Worm (Caenorhabditis elegans): Measurements from ENCODE around the gene Y39G8B.10.

The Y39G8B.10 gene

DNA sequence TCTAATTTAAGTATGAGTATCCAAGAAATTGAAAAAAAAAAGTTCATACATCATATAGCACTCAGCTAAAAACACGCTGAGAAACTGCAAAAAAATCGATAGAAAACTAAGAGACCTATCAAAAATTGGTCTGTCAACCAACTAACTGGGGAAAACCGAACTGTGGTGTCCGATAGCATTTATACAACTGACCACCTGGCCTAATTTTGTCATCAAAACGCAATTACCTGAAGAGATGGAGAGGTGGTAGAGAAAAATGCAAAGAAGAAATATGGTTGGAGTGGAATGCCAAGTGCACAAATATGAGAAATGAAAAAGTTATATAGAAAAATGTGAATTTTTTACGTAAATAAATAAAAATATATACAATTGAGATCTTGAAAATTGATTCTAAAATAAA lies 9.4 kb downstream of the Y39G8B.10 start, which contains the start of gene Y39G8B.1:
Y39G8B.1 (minus strand) TSS at position 299 of the 400 bp plus-strand sequence.
- TF ChIP-seq him-1 (tag; optimal IDR thresholded peaks at IDR 0.05): no peak
- peak; percentile 27 for TF ChIP-seq W03F9.2 (tag; optimal IDR thresholded peaks at IDR 0.05)

DNA sequence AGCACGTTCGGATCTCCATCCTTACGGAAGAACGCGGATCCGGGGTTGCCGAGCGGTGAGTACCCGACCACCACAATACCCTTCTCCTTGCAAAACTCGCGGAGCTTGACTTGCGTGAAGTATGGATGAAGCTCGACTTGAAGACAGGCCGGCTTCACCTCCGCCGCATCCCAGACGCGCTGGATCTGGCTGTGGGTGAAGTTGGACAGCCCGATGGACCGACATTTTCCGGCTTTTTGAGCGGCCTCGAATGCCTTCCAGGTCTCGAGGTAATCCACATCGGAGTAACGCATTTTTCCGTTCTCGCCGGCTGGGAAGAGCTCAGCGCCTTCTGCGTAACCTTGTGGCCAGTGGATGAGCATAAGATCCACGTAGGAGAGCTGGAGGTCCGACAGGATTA lies 10.7 kb downstream of the Y39G8B.10 start:
- TF ChIP-seq W03F9.2 (tag; optimal IDR thresholded peaks at IDR 0.05): no peak
- TF ChIP-seq him-1 (tag; optimal IDR thresholded peaks at IDR 0.05): no peak
- no peak for TF ChIP-seq dao-5 (tag; optimal IDR thresholded peaks at IDR 0.05)

DNA sequence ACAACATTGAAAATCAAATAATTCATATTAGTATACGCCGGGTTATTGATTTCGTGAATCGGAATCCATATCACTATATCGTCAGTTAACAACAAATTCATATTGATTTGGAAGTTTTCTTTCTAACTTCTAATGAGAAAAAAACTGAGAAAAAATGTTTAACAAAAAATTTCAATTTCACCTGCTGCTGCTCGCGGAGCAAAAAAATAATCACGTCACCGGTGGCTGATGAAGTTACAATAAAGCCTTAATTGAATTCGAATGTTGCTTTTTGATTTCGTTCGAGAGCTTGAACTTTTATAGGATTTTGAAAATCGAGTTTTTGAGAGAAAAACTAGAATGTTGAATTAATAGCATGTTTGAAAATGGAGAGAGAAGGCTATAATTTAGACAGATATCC lies 13.9 kb downstream of the Y39G8B.10 start, which contains the start of gene sre-43:
sre-43 (minus strand) TSS at position 101 of the 400 bp plus-strand sequence.
- TF ChIP-seq W03F9.2 (tag; optimal IDR thresholded peaks at IDR 0.05): no peak
- no peak for TF ChIP-seq him-1 (tag; optimal IDR thresholded peaks at IDR 0.05)
- TF ChIP-seq dao-5 (tag; optimal IDR thresholded peaks at IDR 0.05): no peak

DNA sequence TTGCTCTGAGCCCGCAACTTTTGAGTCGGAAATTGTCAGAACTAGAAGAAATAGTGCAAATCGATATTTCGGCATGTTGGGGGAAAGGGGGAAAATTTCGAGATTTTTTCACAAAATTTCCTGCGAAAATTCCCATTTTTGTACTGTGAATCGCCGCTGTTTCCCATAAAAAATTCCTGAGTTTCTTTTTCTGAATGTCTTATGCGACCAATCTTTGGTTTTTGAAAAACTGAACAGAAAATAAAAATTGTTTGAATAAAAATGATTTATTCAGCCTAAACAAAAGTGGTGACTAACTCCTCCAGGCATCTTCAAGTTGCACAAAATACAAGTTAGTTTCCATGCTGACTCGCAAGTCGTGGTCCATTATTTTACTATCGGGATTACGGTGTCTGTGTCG lies 16.7 kb downstream of the Y39G8B.10 start, which contains the start of gene W07G1.7:
W07G1.7 (minus strand) TSS at position 101 of the 400 bp plus-strand sequence.
- TF ChIP-seq him-1 (tag; optimal IDR thresholded peaks at IDR 0.05) (no peak), dao-5 (tag; optimal IDR thresholded peaks at IDR 0.05) (no peak), W03F9.2 (tag; optimal IDR thresholded peaks at IDR 0.05) (no peak)

DNA sequence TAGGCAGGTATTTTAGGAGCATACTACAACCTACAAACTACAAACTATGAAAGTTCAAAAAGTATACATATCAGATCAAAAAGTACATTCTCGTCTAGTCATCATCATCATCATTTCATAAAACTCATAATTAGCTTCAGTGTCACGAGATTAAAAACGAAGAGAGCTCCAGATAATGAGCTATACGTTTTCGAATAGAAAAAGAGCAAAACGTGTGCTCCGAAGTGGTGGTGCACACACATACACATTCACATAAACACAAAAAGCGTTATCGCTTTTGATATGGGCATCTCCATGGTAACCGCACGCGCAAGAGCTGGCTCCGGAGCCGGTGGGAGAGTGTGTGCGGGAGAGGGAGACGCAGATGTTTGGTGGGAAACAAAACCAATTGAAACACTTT lies 18.6 kb downstream of the Y39G8B.10 start:
- TF ChIP-seq him-1 (tag; optimal IDR thresholded peaks at IDR 0.05): no peak
- TF ChIP-seq W03F9.2 (tag; optimal IDR thresholded peaks at IDR 0.05): no peak
- TF ChIP-seq dao-5 (tag; optimal IDR thresholded peaks at IDR 0.05): no peak

DNA sequence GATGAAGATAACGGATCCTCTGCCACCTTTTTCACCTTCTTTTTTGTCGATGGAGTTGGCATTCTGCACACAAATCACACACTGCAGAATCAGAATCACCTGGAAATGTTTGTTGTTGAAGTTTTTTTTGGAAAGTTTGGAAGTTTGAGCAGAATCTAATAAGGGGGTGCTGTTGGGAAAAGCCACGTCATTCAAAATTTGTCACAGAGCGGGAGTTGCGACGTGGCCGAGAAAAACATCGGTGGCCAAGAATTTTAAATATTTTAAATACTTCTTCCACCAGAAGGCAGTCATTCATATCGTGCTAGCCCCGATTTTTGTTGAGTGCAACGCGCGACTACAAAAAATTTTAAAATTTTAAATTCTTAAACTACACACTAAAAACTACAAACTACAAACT lies 20.6 kb downstream of the Y39G8B.10 start, which contains the start of gene rpi-1:
rpi-1 (minus strand) TSS at position 101 of the 400 bp plus-strand sequence.
- TF ChIP-seq him-1 (tag; optimal IDR thresholded peaks at IDR 0.05) (no peak), dao-5 (tag; optimal IDR thresholded peaks at IDR 0.05) (no peak), W03F9.2 (tag; optimal IDR thresholded peaks at IDR 0.05) (no peak)

DNA sequence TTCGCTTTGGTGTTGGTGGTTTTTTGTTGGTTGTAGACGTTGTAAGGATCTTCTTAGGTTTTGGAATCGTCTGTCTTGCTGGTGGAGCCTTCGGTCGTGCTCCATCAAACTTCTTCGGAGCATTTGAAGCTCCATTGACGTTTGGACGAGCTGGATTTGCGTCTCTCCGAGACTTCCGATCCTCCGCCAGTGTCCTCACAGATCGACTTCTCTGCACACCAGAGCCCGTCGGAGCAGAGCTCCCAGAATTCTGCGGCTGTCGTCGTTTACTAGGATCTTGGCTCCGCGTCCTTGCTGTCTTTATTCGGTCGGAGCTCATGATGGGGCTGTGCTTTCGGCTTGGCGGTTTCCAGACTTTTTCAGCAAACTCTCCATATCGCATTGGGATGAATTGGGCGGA lies 21.3 kb downstream of the Y39G8B.10 start:
- TF ChIP-seq W03F9.2 (tag; optimal IDR thresholded peaks at IDR 0.05) (no peak), him-1 (tag; optimal IDR thresholded peaks at IDR 0.05) (no peak), dao-5 (tag; optimal IDR thresholded peaks at IDR 0.05) (no peak)

DNA sequence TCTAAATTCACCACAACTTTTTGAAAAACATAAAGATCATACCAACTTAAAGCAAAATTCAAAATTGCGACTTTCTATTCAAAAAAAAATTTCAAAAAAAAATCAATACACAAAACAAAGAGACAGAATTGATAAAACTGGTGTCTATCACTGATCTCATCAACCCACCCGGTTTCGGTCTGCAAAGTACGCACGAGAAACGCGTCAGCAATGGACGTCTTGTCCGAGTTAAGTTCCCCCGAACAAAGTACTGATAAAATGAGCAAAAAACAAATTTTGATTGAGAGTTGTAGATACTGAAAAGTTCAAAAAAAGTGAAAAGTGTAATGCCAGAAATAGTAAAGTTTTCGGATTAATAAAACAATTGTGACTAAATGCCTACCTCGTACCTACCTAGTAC lies 24.6 kb downstream of the Y39G8B.10 start:
- no peak for TF ChIP-seq him-1 (tag; optimal IDR thresholded peaks at IDR 0.05)
- TF ChIP-seq dao-5 (tag; optimal IDR thresholded peaks at IDR 0.05): no peak
- no peak for TF ChIP-seq W03F9.2 (tag; optimal IDR thresholded peaks at IDR 0.05)

DNA sequence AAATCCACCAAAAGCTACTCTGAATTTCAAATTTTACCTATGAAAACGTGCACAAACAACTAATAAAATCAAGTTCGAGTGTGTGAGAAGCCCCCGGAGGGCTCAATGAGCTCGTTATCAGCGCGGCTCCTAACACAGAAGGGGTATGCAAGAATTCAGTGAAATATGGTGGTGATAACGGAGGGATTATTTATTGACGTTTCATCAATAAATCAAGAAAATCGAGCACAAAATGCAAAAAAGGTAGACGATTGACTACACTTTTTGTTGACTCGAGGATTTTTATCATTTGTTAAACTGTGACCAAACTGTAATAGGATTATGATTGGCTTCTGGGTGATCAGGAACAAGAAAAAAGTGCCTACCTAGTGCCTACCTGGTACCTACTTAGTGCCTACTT lies 25.5 kb downstream of the Y39G8B.10 start, which contains the start of gene zip-3:
zip-3 (minus strand) TSS at position 21 of the 400 bp plus-strand sequence.
- TF ChIP-seq dao-5 (tag; optimal IDR thresholded peaks at IDR 0.05): no peak

DNA sequence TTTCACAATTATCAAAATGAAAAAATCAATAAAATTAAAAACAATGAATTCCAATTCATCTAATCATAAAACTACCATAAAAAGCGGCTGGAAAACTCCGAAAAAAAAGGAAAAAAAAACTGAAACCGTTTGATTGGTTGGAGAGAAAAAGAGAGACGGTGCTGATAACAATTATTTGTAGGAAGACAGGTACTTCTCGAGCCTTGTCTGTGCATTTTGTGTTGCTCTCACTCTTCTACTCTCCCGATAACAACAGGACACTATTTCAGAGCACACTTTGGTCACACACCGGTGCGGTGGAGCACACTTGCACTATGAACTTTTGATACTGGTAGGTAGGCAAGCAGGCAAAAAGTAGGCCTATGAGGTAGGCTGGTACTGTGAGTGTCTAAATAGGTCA lies 26.4 kb downstream of the Y39G8B.10 start:
- no peak for TF ChIP-seq dao-5 (tag; optimal IDR thresholded peaks at IDR 0.05)
- TF ChIP-seq him-1 (tag; optimal IDR thresholded peaks at IDR 0.05): no peak
- no peak for TF ChIP-seq W03F9.2 (tag; optimal IDR thresholded peaks at IDR 0.05)

DNA sequence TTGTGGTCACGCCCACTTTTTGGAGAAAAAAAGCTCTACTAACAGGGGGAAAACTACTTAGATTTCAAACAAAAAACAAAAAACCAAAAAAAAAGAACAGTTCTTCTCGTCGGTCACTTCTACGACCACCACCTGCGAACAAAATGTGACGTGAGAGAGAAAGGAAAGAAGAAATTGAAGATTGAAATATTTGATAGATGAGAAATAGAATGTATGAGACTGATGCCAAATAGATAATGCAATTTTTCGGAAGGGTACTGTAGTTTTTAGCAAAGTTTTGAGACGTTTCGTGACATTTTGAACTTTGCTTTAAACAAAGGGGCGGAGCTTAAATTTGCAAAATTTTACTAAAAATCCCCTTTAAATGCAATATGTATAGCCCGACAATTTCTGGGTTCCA lies 27.9 kb downstream of the Y39G8B.10 start:
- TF ChIP-seq dao-5 (tag; optimal IDR thresholded peaks at IDR 0.05) (no peak), him-1 (tag; optimal IDR thresholded peaks at IDR 0.05) (no peak), W03F9.2 (tag; optimal IDR thresholded peaks at IDR 0.05) (no peak)

DNA sequence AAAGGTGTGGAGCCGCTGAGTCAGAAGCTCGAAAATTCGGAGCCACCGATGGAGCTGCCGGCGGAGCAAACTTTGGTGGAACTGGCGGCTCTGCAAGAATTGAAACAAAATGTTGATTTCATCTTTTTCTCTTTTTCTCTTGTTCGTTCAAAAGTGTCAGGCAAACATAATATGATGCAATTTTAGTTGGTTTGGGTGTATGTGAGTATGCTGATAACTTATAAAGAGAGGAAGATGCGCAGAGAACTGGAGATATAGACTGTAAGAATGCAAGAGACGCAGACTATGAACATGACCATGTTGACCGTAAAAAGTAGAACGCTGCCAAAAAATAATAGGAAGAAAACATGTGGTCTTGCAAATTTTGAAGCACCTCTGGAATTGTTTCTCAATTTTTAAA lies 28.8 kb downstream of the Y39G8B.10 start:
- no peak for TF ChIP-seq W03F9.2 (tag; optimal IDR thresholded peaks at IDR 0.05)
- TF ChIP-seq him-1 (tag; optimal IDR thresholded peaks at IDR 0.05): no peak
- TF ChIP-seq dao-5 (tag; optimal IDR thresholded peaks at IDR 0.05): no peak

DNA sequence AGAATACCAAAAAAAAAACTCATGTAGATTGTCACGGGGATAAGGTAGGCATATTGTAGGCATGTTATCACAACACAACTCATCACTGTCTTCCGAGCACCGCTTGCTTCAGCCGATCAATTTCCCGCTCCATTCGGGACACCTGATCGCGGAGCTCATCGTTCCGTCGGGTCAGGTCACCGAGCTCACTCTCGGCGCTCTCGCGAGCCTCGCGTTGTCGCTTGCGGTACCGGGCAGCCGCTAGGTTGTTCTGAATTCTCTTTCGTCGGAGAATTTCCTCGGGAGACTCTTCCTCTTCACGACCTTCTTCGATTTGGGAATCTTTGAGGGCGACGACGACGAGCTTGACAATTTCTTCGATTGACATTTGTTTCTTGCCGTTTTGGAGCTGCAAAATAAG lies 30.9 kb downstream of the Y39G8B.10 start:
- no peak for TF ChIP-seq W03F9.2 (tag; optimal IDR thresholded peaks at IDR 0.05)
- TF ChIP-seq him-1 (tag; optimal IDR thresholded peaks at IDR 0.05): no peak
- no peak for TF ChIP-seq dao-5 (tag; optimal IDR thresholded peaks at IDR 0.05)

DNA sequence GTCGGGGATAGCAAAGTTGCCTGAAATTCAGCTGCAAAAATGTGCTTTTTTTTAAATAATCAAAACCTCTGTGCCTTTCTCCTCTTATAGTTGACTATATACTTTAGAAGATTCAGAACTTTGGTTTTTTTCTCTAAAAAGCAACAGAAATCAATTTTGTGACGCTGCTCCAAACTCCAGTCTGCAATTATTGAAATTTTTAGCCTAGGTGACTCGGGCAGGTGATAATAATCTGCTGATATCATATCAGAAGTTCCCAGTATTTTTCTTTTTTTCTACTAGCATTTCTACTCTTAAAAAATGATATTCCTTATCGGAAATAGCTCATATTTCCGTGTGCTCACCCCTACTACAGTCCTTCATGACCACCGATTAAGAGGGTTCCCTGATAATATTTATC lies 33.6 kb downstream of the Y39G8B.10 start, which contains the start of gene sre-44:
sre-44 (plus strand) TSS at position 301 of the 400 bp plus-strand sequence.
- TF ChIP-seq him-1 (tag; optimal IDR thresholded peaks at IDR 0.05) (no peak), dao-5 (tag; optimal IDR thresholded peaks at IDR 0.05) (no peak), W03F9.2 (tag; optimal IDR thresholded peaks at IDR 0.05) (no peak)

DNA sequence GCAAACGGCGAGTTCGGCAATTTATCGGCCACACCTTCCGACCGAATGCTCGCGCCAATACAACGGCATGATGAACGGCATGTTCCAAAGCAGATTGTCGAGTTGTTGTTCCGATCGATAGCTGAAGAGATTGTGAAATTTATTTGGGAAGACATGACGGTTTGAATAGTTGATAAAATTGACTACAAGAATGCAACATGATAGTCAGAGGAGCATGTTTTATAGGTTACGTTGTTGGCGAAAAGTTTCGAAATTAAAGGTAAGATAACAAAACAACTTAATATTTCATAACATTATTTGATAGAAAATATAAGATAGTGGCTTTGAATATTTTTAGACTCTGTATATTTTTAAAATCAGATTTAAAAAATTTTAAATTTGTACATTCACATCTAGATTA lies 37.4 kb downstream of the Y39G8B.10 start:
- no peak for TF ChIP-seq him-1 (tag; optimal IDR thresholded peaks at IDR 0.05)
- TF ChIP-seq W03F9.2 (tag; optimal IDR thresholded peaks at IDR 0.05): no peak
- no peak for TF ChIP-seq dao-5 (tag; optimal IDR thresholded peaks at IDR 0.05)
